Fruit fly (Drosophila melanogaster) whole organism, pupa: Measurements from ENCODE around the gene CG34174.
A peak's percentile ranks its signal among the peaks of the same experiment; 100 is the strongest.

Experiments used
- CG10348 ChIP-seq: fragments of 200-800 bp; sonication (Bioruptor generic); IDR thresholded peaks from 2 replicates; pipeline ENCODE4 v1.3.6; 2022; ENCODE audit warnings: missing biosample characterization, missing genetic modification characterization
- CG12605 ChIP-seq: fragments of 200-800 bp; sonication (Bioruptor generic); IDR thresholded peaks from 2 replicates; pipeline ENCODE4 v1.3.6; 2022; ENCODE audit warnings: missing biosample characterization, missing genetic modification characterization
- CG13204 ChIP-seq: fragments of 200-800 bp; sonication (Bioruptor generic); optimal IDR thresholded peaks from 2 replicates; lab custom pipeline; 2018; ENCODE audit warnings: missing biosample characterization, mild to moderate bottlenecking, missing genetic modification characterization, moderate library complexity
- CG14655 ChIP-seq: fragments of 200-800 bp; sonication (Bioruptor generic); optimal IDR thresholded peaks from 3 replicates; lab custom pipeline; 2017; ENCODE audit warnings: mild to moderate bottlenecking, missing biosample characterization, missing genetic modification reagents, missing genetic modification characterization
- CG15710 ChIP-seq: fragments of 200-800 bp; sonication (Bioruptor generic); optimal IDR thresholded peaks from 2 replicates; lab custom pipeline; 2018; ENCODE audit warnings: missing biosample characterization, mild to moderate bottlenecking, missing genetic modification characterization, moderate library complexity
- CG17806 ChIP-seq: fragments of 200-800 bp; sonication (Bioruptor generic); optimal IDR thresholded peaks from 2 replicates; lab custom pipeline; 2018; ENCODE audit warnings: missing biosample characterization, mild to moderate bottlenecking, missing genetic modification characterization, moderate library complexity
- CG32121 ChIP-seq: fragments of 200-800 bp; sonication (Bioruptor generic); IDR thresholded peaks from 2 replicates; pipeline ENCODE4 v1.3.6; 2022; ENCODE audit warnings: missing biosample characterization, missing genetic modification characterization
- CG34367 ChIP-seq: fragments of 200-800 bp; sonication (Bioruptor generic); optimal IDR thresholded peaks from 2 replicates; lab custom pipeline; 2018; ENCODE audit warnings: missing biosample characterization, mild to moderate bottlenecking, missing genetic modification characterization
- CG4496 ChIP-seq: fragments of 200-800 bp; sonication (Bioruptor generic); IDR thresholded peaks from 3 replicates; pipeline ENCODE4 v1.3.6; 2022; ENCODE audit warnings: missing biosample characterization, missing genetic modification characterization
- CG8159 ChIP-seq: fragments of 200-800 bp; sonication (Bioruptor generic); optimal IDR thresholded peaks from 3 replicates; lab custom pipeline; 2018; ENCODE audit warnings: missing biosample characterization, mild to moderate bottlenecking, missing genetic modification characterization, moderate library complexity
- CG8301 ChIP-seq: fragments of 200-800 bp; sonication (Bioruptor generic); optimal IDR thresholded peaks from 2 replicates; lab custom pipeline; 2018; ENCODE audit warnings: missing biosample characterization, mild to moderate bottlenecking, missing genetic modification characterization
- CG9948 ChIP-seq: fragments of 200-800 bp; sonication (Bioruptor generic); optimal IDR thresholded peaks from 2 replicates; lab custom pipeline; 2018; ENCODE audit warnings: missing biosample characterization, mild to moderate bottlenecking, missing genetic modification characterization, moderate library complexity
- D1 ChIP-seq: fragments of 200-800 bp; sonication (Bioruptor generic); optimal IDR thresholded peaks from 2 replicates; lab custom pipeline; 2018; ENCODE audit warnings: missing biosample characterization, mild to moderate bottlenecking, missing genetic modification characterization, moderate library complexity
- EcR ChIP-seq: fragments of 200-800 bp; sonication (Bioruptor generic); optimal IDR thresholded peaks from 3 replicates; lab custom pipeline; 2019; ENCODE audit warnings: missing biosample characterization, missing genetic modification characterization, mild to moderate bottlenecking, moderate library complexity, missing genetic modification reagents
- Ets98B ChIP-seq: fragments of 200-800 bp; sonication (Bioruptor generic); IDR thresholded peaks from 2 replicates; pipeline ENCODE4 v1.3.6; 2022; ENCODE audit warnings: missing biosample characterization, missing genetic modification characterization
- Pif1A ChIP-seq: fragments of 200-800 bp; sonication (Bioruptor generic); optimal IDR thresholded peaks from 3 replicates; lab custom pipeline; 2016; ENCODE audit warnings: missing biosample characterization, missing genetic modification characterization
- Pif1B ChIP-seq: fragments of 200-800 bp; sonication (Bioruptor generic); optimal IDR thresholded peaks from 3 replicates; lab custom pipeline; 2016; ENCODE audit warnings: missing biosample characterization, missing genetic modification characterization
- Snoo ChIP-seq: fragments of 200-800 bp; sonication (Bioruptor generic); optimal IDR thresholded peaks from 3 replicates; lab custom pipeline; 2017; ENCODE audit warnings: missing biosample characterization, mild to moderate bottlenecking, missing genetic modification characterization, inconsistent platforms
- fd96Ca ChIP-seq: fragments of 200-800 bp; sonication (Bioruptor generic); IDR thresholded peaks from 3 replicates; pipeline ENCODE4 v1.3.6; 2022; ENCODE audit warnings: missing biosample characterization, missing genetic modification characterization
- gl ChIP-seq: fragments of 200-800 bp; sonication (Bioruptor generic); optimal IDR thresholded peaks from 2 replicates; lab custom pipeline; 2018; ENCODE audit warnings: missing biosample characterization, mild to moderate bottlenecking, missing genetic modification characterization
- rn ChIP-seq: fragments of 200-800 bp; sonication (Bioruptor generic); IDR thresholded peaks from 2 replicates; pipeline ENCODE4 v1.3.6; 2022; ENCODE audit warnings: missing biosample characterization, missing genetic modification characterization

CG34174 gene

DNA sequence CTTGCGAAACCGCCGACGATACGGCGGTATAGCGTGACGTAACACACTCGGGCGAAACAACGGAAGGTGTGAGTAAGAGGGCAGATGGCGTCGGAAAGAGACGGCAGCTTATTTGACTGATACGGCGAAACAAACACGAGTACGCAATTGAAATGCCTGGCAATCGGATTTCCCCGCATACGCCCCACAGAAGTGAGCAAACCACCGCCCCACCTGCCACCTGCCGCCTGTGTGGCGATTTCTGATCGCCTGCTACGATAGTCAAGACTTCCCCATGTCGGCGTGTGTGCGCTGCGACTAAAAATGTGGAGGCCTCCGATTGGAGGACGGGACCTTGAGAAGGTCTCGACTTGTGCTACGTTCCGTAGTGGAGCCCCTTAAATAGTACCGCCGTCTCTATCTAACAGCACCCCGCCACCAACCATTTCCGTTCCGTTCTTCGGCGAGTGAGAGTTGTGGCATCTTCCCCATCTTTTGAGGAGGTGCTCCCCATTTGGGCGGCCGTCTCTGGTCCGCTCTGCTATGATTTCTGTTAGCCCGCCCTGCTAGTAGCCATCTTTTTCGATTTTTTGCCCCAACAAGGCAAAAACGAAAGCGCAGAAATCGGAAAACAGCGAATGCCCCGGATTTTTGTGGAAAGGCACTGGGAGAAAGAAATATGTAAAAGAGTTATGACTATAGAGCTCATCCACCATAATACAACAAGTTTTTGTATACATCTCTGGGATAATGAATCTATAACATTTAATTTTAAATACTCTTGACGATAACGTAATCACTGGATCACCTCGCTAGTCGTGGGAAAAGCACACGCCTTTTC is 15.2 kb upstream of the CG34174 start:
- TF ChIP-seq CG32121 (GFP tag; lab: Robert Waterston, UW) (no peak), CG15710 (tag; lab: Kevin White, UChicago) (peak; percentile 94), EcR (GFP tag; lab: Kevin White, UChicago) (peak; percentile 92), CG8301 (tag; lab: Kevin White, UChicago) (peak; percentile 99), rn (no peak), CG9948 (tag; lab: Kevin White, UChicago) (peak; percentile 98), Pif1B (GFP tag; lab: Kevin White, UChicago) (peak; percentile 98), Snoo (peak; percentile 98), CG12605 (no peak), CG8159 (tag; lab: Kevin White, UChicago) (peak; percentile 95), CG10348 (GFP tag; lab: Robert Waterston, UW) (no peak), CG13204 (GFP tag; lab: Kevin White, UChicago) (peak; percentile 74), Ets98B (no peak), fd96Ca (GFP tag; lab: Robert Waterston, UW) (no peak), CG34367 (tag; lab: Kevin White, UChicago) (peak; percentile 95), CG17806 (tag; lab: Kevin White, UChicago) (peak; percentile 98), D1 (peak; percentile 94), CG14655 (GFP tag; lab: Kevin White, UChicago) (peak; percentile 100), gl (tag; lab: Kevin White, UChicago) (peak; percentile 95), Pif1A (GFP tag; lab: Kevin White, UChicago) (peak; percentile 99), CG4496 (GFP tag; lab: Robert Waterston, UW) (no peak)

- no peak for TF ChIP-seq CG8301 (tag; lab: Kevin White, UChicago)
- no peak for TF ChIP-seq CG14655 (GFP tag; lab: Kevin White, UChicago)
- TF ChIP-seq CG13204 (GFP tag; lab: Kevin White, UChicago), result no peak
- TF ChIP-seq Ets98B, result no peak
- no peak for TF ChIP-seq Pif1A (GFP tag; lab: Kevin White, UChicago)
- no peak for TF ChIP-seq gl (tag; lab: Kevin White, UChicago)
- TF ChIP-seq Pif1B (GFP tag; lab: Kevin White, UChicago), result no peak
- no peak for TF ChIP-seq CG9948 (tag; lab: Kevin White, UChicago)
- no peak for TF ChIP-seq CG8159 (tag; lab: Kevin White, UChicago)
- TF ChIP-seq rn, result no peak
- TF ChIP-seq CG12605, result no peak
- no peak for TF ChIP-seq CG15710 (tag; lab: Kevin White, UChicago)
- TF ChIP-seq CG4496 (GFP tag; lab: Robert Waterston, UW), result no peak
- TF ChIP-seq CG32121 (GFP tag; lab: Robert Waterston, UW), result no peak
- TF ChIP-seq CG10348 (GFP tag; lab: Robert Waterston, UW), result no peak
- no peak for TF ChIP-seq CG34367 (tag; lab: Kevin White, UChicago)
- TF ChIP-seq EcR (GFP tag; lab: Kevin White, UChicago), result no peak
- TF ChIP-seq Snoo, result no peak
- no peak for TF ChIP-seq CG17806 (tag; lab: Kevin White, UChicago)
- TF ChIP-seq, all 21 proteins: peak for 0
Observed at dm6 chr2L:2199433-2199796, 14.7 kb upstream of the CG34174 start.

- peak; percentile 100 for TF ChIP-seq EcR (GFP tag; lab: Kevin White, UChicago)
- TF ChIP-seq CG13204 (GFP tag; lab: Kevin White, UChicago), result peak; percentile 67
- TF ChIP-seq CG12605, result no peak
- TF ChIP-seq CG10348 (GFP tag; lab: Robert Waterston, UW), result no peak
- peak; percentile 7 for TF ChIP-seq CG17806 (tag; lab: Kevin White, UChicago)
- no peak for TF ChIP-seq Pif1B (GFP tag; lab: Kevin White, UChicago)
- TF ChIP-seq Pif1A (GFP tag; lab: Kevin White, UChicago), result no peak
Observed at dm6 chr2L:2200136-2201036, 13.7 kb upstream of the CG34174 start.

DNA sequence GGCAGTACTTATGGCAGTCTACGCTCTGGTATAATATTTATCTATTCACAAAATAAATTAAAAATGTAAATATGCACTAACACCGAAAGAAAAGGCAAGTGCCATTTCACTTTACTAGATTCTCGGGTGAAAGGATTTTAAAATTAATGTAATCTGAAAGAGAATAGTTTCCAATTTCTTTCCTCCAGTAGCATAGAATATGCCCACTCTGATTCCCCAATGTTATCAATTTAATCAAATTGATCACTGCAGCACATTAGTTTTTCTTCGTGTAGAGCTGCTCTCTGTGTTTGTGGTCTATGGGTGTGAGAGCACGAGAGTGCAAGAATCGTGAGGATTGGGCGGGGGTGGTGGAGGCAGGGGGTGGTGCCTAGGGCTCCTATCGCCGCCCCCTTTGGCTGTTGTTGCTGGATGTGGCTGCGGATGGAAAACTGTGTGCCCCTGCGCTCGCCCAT is 12.9 kb upstream of the CG34174 start:
- peak; percentile 11 for TF ChIP-seq CG13204 (GFP tag; lab: Kevin White, UChicago)
- peak; percentile 62 for TF ChIP-seq gl (tag; lab: Kevin White, UChicago)
- peak; percentile 90 for TF ChIP-seq CG8159 (tag; lab: Kevin White, UChicago)
- TF ChIP-seq Pif1B (GFP tag; lab: Kevin White, UChicago), result peak; percentile 86
- peak; percentile 39; the same call in 1 of the 2 replicates for TF ChIP-seq CG10348 (GFP tag; lab: Robert Waterston, UW)
- peak; percentile 89 for TF ChIP-seq fd96Ca (GFP tag; lab: Robert Waterston, UW)
- TF ChIP-seq Snoo, result peak; percentile 75
- peak; percentile 84 for TF ChIP-seq Ets98B
- TF ChIP-seq CG14655 (GFP tag; lab: Kevin White, UChicago), result peak; percentile 98
- TF ChIP-seq Pif1A (GFP tag; lab: Kevin White, UChicago), result peak; percentile 91
- TF ChIP-seq EcR (GFP tag; lab: Kevin White, UChicago), result no peak
- TF ChIP-seq CG12605, result peak; percentile 70; the same call in 1 of the 2 replicates
- peak; percentile 90 for TF ChIP-seq CG32121 (GFP tag; lab: Robert Waterston, UW)
- TF ChIP-seq CG17806 (tag; lab: Kevin White, UChicago), result peak; percentile 90
- TF ChIP-seq CG8301 (tag; lab: Kevin White, UChicago), result peak; percentile 95
- TF ChIP-seq D1, result peak; percentile 77
- TF ChIP-seq CG9948 (tag; lab: Kevin White, UChicago), result peak; percentile 93
- peak; percentile 82 for TF ChIP-seq CG34367 (tag; lab: Kevin White, UChicago)
- peak; percentile 88 for TF ChIP-seq CG15710 (tag; lab: Kevin White, UChicago)
- peak; percentile 67; the same call in 1 of the 2 replicates for TF ChIP-seq rn
- peak; percentile 93 for TF ChIP-seq CG4496 (GFP tag; lab: Robert Waterston, UW)
